Fruit fly (Drosophila melanogaster): ENCODE results near the gene Alp11.
A peak's percentile ranks its signal among the peaks of the same experiment; 100 is the strongest.

Gene Alp11

DNA sequence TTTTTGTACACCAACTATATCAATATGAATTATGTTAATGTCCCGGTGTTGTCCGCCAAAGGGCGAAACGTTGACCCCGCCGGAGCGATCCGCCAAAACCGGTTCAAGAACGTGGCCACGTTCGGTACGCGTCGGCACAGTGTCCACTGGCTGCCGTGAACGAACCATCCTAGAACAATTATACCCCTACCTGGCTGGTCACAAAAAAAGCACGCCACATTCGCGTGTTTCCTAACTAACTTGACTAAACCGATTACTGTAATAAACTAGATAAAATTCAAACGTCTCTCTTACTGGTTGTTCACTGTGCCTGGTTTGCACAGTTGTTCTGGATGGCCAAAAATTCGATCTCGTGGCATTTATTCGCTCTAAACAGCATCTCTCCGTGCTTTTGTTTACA lies 8.0 kb upstream of the Alp11 start (continued):
- TF ChIP-seq CG17186 (GFP tag; optimal IDR thresholded peaks at IDR 0.05) (peak; percentile 52), CG10147 (GFP tag; optimal IDR thresholded peaks at IDR 0.05) (peak; percentile 88), Sin3A (optimal IDR thresholded peaks at IDR 0.05) (no peak), Hr51 (GFP tag; optimal IDR thresholded peaks at IDR 0.05) (peak in 1 of 2 experiments; percentile 88), Hmr (GFP tag; optimal IDR thresholded peaks at IDR 0.05) (peak; percentile 93), CG4404 (GFP tag; IDR thresholded peaks at IDR 0.05) (peak; percentile 91), CG42726 (GFP tag; IDR thresholded peaks at IDR 0.05; ENCODE audit: partially characterized antibody) (no peak), CG9437 (GFP tag; optimal IDR thresholded peaks at IDR 0.05) (peak; percentile 64), repo (GFP tag; optimal IDR thresholded peaks at IDR 0.05) (peak; percentile 90), Antp (GFP tag; optimal IDR thresholded peaks at IDR 0.05) (peak; percentile 96), crp (GFP tag; optimal IDR thresholded peaks at IDR 0.05) (peak in 1 of 2 experiments; percentile 33), CG6272 (GFP tag; IDR thresholded peaks at IDR 0.05) (peak; percentile 86), unc-4 (GFP tag; IDR thresholded peaks at IDR 0.05; ENCODE audit: partially characterized antibody) (no peak), exex (tag; optimal IDR thresholded peaks at IDR 0.05) (no peak), HHEX (GFP tag; optimal IDR thresholded peaks at IDR 0.05) (peak; percentile 93), ap (GFP tag; IDR thresholded peaks at IDR 0.05) (peak; percentile 87), nau (GFP tag; optimal IDR thresholded peaks at IDR 0.05) (no peak), CG6254 (GFP tag; optimal IDR thresholded peaks at IDR 0.05) (peak; percentile 82), sd (tag; optimal IDR thresholded peaks at IDR 0.05) (peak; percentile 81), so (GFP tag; IDR thresholded peaks at IDR 0.05) (peak; percentile 90), CG15696 (tag; optimal IDR thresholded peaks at IDR 0.05) (peak; percentile 89), CG9215 (GFP tag; IDR thresholded peaks at IDR 0.05) (peak; percentile 97), tna (GFP tag; IDR thresholded peaks at IDR 0.05; ENCODE audit: partially characterized antibody) (no peak), B-H2 (GFP tag; optimal IDR thresholded peaks at IDR 0.05) (peak; percentile 87), CG11093 (GFP tag; IDR thresholded peaks at IDR 0.05) (peak; percentile 83; the same call in 2 of the 3 replicates), ham (GFP tag; IDR thresholded peaks at IDR 0.05) (peak; percentile 69), seq (GFP tag; IDR thresholded peaks at IDR 0.05) (peak; percentile 92), Drgx (GFP tag; IDR thresholded peaks at IDR 0.05) (peak; percentile 93), salm (tag; optimal IDR thresholded peaks at IDR 0.05) (peak; percentile 75), CG4820 (GFP tag; optimal IDR thresholded peaks at IDR 0.05) (peak; percentile 90), kni (GFP tag; optimal IDR thresholded peaks at IDR 0.05) (peak; percentile 60), tll (GFP tag; optimal IDR thresholded peaks at IDR 0.05) (no peak), CG14710 (tag; optimal IDR thresholded peaks at IDR 0.05) (peak; percentile 84), HLH54F (GFP tag; optimal IDR thresholded peaks at IDR 0.05) (peak; percentile 94), Awh (GFP tag; IDR thresholded peaks at IDR 0.05) (peak; percentile 90), Blimp-1 (GFP tag; optimal IDR thresholded peaks at IDR 0.05) (peak; percentile 85), Hsf (GFP tag; optimal IDR thresholded peaks at IDR 0.05) (peak; percentile 90), Dip2 (GFP tag; IDR thresholded peaks at IDR 0.05) (no peak; the same call in 1 of the 2 replicates), CTCF (GFP tag; optimal IDR thresholded peaks at IDR 0.05) (peak; percentile 28), Sox102F (GFP tag; optimal IDR thresholded peaks at IDR 0.05) (peak; percentile 84), CG15011 (GFP tag; optimal IDR thresholded peaks at IDR 0.05) (no peak), scrt (GFP tag; optimal IDR thresholded peaks at IDR 0.05) (no peak), CG10462 (GFP tag; optimal IDR thresholded peaks at IDR 0.05) (peak; percentile 54), bsh (GFP tag; optimal IDR thresholded peaks at IDR 0.05) (peak; percentile 90 to 94), unpg (GFP tag; optimal IDR thresholded peaks at IDR 0.05) (peak; percentile 92), CG30020 (tag; optimal IDR thresholded peaks at IDR 0.05) (peak; percentile 60), bab2 (GFP tag; optimal IDR thresholded peaks at IDR 0.05) (peak; percentile 91), sisA (GFP tag; IDR thresholded peaks at IDR 0.05) (peak; percentile 92), Vsx1 (GFP tag; optimal IDR thresholded peaks at IDR 0.05) (no peak), slou (GFP tag; optimal IDR thresholded peaks at IDR 0.05) (peak; percentile 77)

Measured in whole organism, embryonic.